Worm (Caenorhabditis elegans): ENCODE measurements around the gene F18H3.1.
A peak's percentile ranks its signal among the peaks of the same experiment; 100 is the strongest.

F18H3.1 gene

ce11 chrX:13471855-13472254 lies 47.6 kb upstream of the F18H3.1 start, which contains the start of gene tre-4:
Gene tre-4, plus strand, starts transcription at chrX:13472155.
- no peak for TF ChIP-seq T20F7.1 (GFP tag; optimal IDR thresholded peaks at IDR 0.05)
- TF ChIP-seq gei-8 (GFP tag; optimal IDR thresholded peaks at IDR 0.05) = no peak
- no peak for TF ChIP-seq unc-62 (GFP tag; optimal IDR thresholded peaks at IDR 0.05 in 1 of 2)
- no peak for TF ChIP-seq unc-62 (tag; optimal IDR thresholded peaks at IDR 0.05)
- no peak for TF ChIP-seq lim-7 (GFP tag; IDR thresholded peaks at IDR 0.05)
- TF ChIP-seq Y48G9A.11 (GFP tag; IDR thresholded peaks at IDR 0.05) = no peak
- no peak for TF ChIP-seq ZK546.5 (tag; optimal IDR thresholded peaks at IDR 0.05)
- TF ChIP-seq snpc-4 (tag; optimal IDR thresholded peaks at IDR 0.05) = no peak
- no peak for TF ChIP-seq mep-1 (tag; optimal IDR thresholded peaks at IDR 0.05)
- TF ChIP-seq D1046.2 (GFP tag; IDR thresholded peaks at IDR 0.05) = no peak
- TF ChIP-seq nhr-41 (GFP tag; IDR thresholded peaks at IDR 0.05) = no peak
- TF ChIP-seq tag-97 (GFP tag; IDR thresholded peaks at IDR 0.05) = no peak
- TF ChIP-seq nhr-111 (GFP tag; optimal IDR thresholded peaks at IDR 0.05) = no peak

DNA sequence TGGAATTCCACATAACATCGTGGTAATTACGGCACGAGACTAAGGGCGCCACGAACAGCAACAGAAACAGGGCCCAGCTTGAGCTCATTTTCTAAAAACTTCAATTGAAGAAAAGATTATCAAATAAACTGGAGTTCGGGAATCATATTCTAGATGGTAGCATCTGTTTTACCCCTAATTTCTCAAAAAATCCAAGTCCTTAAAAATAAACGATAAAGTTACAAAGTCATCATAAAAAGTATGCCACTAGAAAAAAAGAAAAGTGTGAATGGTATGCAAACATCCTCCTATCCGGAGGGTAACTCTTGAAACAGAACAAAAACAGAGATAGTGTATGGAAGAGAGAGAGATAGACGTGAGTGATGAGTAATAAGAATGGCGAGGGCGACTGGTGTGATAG lies 42.1 kb upstream of the F18H3.1 start, which contains the start of gene efn-3:
TSS of gene efn-3 (minus strand) at position 101 of the 400 bp plus-strand sequence.
- TF ChIP-seq nhr-10 (tag; optimal IDR thresholded peaks at IDR 0.05) (no peak), mes-2 (tag; optimal IDR thresholded peaks at IDR 0.05; ENCODE audit: poor library complexity, severe bottlenecking) (no peak), egl-43 (GFP tag; IDR thresholded peaks at IDR 0.05) (no peak), F26F4.8 (GFP tag; conservative IDR thresholded peaks at IDR 0.05) (no peak), pha-4 (GFP tag; IDR thresholded peaks at IDR 0.05) (no peak), pha-4 (tag; optimal IDR thresholded peaks at IDR 0.05) (no peak), nhr-41 (GFP tag; IDR thresholded peaks at IDR 0.05) (no peak), nhr-77 (tag; optimal IDR thresholded peaks at IDR 0.05) (no peak), mep-1 (tag; optimal IDR thresholded peaks at IDR 0.05) (no peak), unc-130 (GFP tag; optimal IDR thresholded peaks at IDR 0.05) (no peak), ztf-11 (tag; optimal IDR thresholded peaks at IDR 0.05) (no peak), lin-39 (tag; optimal IDR thresholded peaks at IDR 0.05) (no peak), F49E8.2 (tag; optimal IDR thresholded peaks at IDR 0.05; ENCODE audit: borderline replicate concordance) (no peak), ztf-7 (tag; optimal IDR thresholded peaks at IDR 0.05) (no peak), nhr-237 (tag; optimal IDR thresholded peaks at IDR 0.05) (no peak), dmd-6 (GFP tag; IDR thresholded peaks at IDR 0.05) (no peak), ceh-82 (tag; optimal IDR thresholded peaks at IDR 0.05) (no peak), lin-1 (GFP tag; IDR thresholded peaks at IDR 0.05) (no peak)

- TF ChIP-seq aha-1 (tag) (peak; percentile 66), lin-29 (GFP tag; IDR thresholded peaks at IDR 0.05) (no peak), fkh-10 (GFP tag; optimal IDR thresholded peaks at IDR 0.05) (no peak), nhr-111 (GFP tag; optimal IDR thresholded peaks at IDR 0.05) (no peak), F26F4.8 (GFP tag; conservative IDR thresholded peaks at IDR 0.05) (no peak)
Observed at ce11 chrX:13481704-13482103, 37.8 kb upstream of the F18H3.1 start, which contains the start of gene srd-50. Gene srd-50, minus strand, starts transcription at chrX:13481804.

DNA sequence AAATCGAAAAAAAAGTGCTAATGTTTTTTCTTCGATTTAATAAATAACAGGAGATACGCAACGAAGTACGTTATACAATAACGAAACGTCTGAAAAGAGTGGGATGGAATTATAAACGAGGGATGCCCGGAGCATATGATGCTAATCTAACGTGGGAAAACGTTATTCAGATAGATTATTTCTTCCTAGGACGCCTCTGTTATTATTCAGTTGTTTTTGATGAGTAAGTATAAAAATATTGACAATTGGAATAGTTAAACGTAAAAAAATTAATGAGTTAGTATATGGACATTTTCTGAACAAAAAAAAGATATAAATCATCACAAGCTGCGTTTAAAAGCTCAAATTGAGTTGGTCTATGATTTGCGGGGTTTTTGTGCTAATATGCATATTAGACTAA lies 34.6 kb upstream of the F18H3.1 start, which contains the start of gene srd-51:
TSS of gene srd-51 (minus strand) at position 101 of the 400 bp plus-strand sequence.
- TF ChIP-seq mdl-1 (tag; optimal IDR thresholded peaks at IDR 0.05) (no peak), ceh-62 (tag; optimal IDR thresholded peaks at IDR 0.05) (no peak), ceh-32 (tag; optimal IDR thresholded peaks at IDR 0.05; ENCODE audit: poor library complexity) (no peak), nhr-41 (GFP tag; IDR thresholded peaks at IDR 0.05) (no peak), nhr-77 (tag; optimal IDR thresholded peaks at IDR 0.05) (no peak), nhr-237 (tag; optimal IDR thresholded peaks at IDR 0.05) (no peak), set-16 (GFP tag; IDR thresholded peaks at IDR 0.05) (no peak), dpl-1 (GFP tag; optimal IDR thresholded peaks at IDR 0.05) (no peak), egl-27 (tag; optimal IDR thresholded peaks at IDR 0.05) (no peak), lin-39 (tag; optimal IDR thresholded peaks at IDR 0.05) (no peak), rbr-2 (tag; optimal IDR thresholded peaks at IDR 0.05) (no peak), lin-13 (GFP tag; optimal IDR thresholded peaks at IDR 0.05) (no peak), fkh-10 (GFP tag; optimal IDR thresholded peaks at IDR 0.05) (no peak), lin-15B (tag; optimal IDR thresholded peaks at IDR 0.05) (no peak), ZK546.5 (tag; optimal IDR thresholded peaks at IDR 0.05) (no peak), nhr-42 (GFP tag; IDR thresholded peaks at IDR 0.05) (no peak)

Data from whole organism, L4 larva.